Fruit fly (Drosophila melanogaster): Measurements from ENCODE around the gene Rev1.

The Rev1 gene

DNA sequence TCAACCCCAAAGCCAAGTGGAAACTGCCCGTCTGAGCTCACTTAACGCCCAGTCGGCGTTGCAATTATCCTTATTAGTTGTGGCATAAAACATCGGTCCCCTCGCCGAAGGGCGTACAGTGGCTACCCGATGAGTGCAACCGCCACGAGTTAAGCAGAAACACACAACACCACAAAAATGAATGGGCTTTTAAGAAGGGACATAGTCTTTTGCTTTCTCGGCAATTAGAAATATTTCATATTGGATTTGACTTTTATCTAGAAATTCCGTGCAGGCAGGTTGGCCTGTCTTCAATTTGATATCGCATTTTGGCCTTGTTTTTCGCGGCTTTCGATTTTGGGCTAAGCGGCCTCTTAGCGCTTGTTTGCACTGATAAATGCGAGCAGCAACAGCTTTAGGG is 9.7 kb downstream of the Rev1 start:
- TF ChIP-seq slbo (GFP tag; IDR thresholded peaks at IDR 0.05), result 0 out of 2 replicates have a peak, but pooled peaks have one; percentile 5
- TF ChIP-seq prd (optimal IDR thresholded peaks at IDR 0.05), result no peak
- peak; percentile 51; the same call in 1 of the 3 replicates for TF ChIP-seq prd (GFP tag; IDR thresholded peaks at IDR 0.05)
- no peak for TF ChIP-seq rib (GFP tag; IDR thresholded peaks at IDR 0.05)
- TF ChIP-seq Xrp1 (GFP tag; IDR thresholded peaks at IDR 0.05), result peak; percentile 29; the same call in 1 of the 2 replicates
- no peak for TF ChIP-seq ems (GFP tag; optimal IDR thresholded peaks at IDR 0.05)
- TF ChIP-seq row (GFP tag; IDR thresholded peaks at IDR 0.05), result peak; percentile 22; the same call in 1 of the 3 replicates
- TF ChIP-seq H15 (GFP tag; IDR thresholded peaks at IDR 0.05), result 0 out of 3 replicates have a peak, but pooled peaks have one; percentile 24
- TF ChIP-seq grau (tag; optimal IDR thresholded peaks at IDR 0.05), result peak; percentile 30
- no peak for TF ChIP-seq lab (GFP tag; optimal IDR thresholded peaks at IDR 0.05)
- no peak for TF ChIP-seq CG11093 (GFP tag; IDR thresholded peaks at IDR 0.05)
- no peak for TF ChIP-seq CG4282 (GFP tag; optimal IDR thresholded peaks at IDR 0.05)
- TF ChIP-seq corto (GFP tag; optimal IDR thresholded peaks at IDR 0.05), result peak; percentile 47
- no peak for TF ChIP-seq trh (GFP tag; optimal IDR thresholded peaks at IDR 0.05)
- TF ChIP-seq sens (GFP tag), result peak; percentile 25
- peak; percentile 1 for TF ChIP-seq nom (GFP tag; optimal IDR thresholded peaks at IDR 0.05)
- no peak for TF ChIP-seq HLH4C (GFP tag; IDR thresholded peaks at IDR 0.05; ENCODE audit: partially characterized antibody)
- peak; percentile 50 for TF ChIP-seq Ets65A (GFP tag)
- no peak for TF ChIP-seq CG12744 (GFP tag; optimal IDR thresholded peaks at IDR 0.05)
- 0 out of 3 replicates have a peak, but pooled peaks have one; percentile 28 for TF ChIP-seq CG3726 (GFP tag; IDR thresholded peaks at IDR 0.05)
- TF ChIP-seq crc (GFP tag; optimal IDR thresholded peaks at IDR 0.05), result no peak
- peak; percentile 81 for TF ChIP-seq lbe (GFP tag; optimal IDR thresholded peaks at IDR 0.05)
- TF ChIP-seq CG14667 (GFP tag; IDR thresholded peaks at IDR 0.05), result peak; percentile 22; the same call in 1 of the 2 replicates

DNA sequence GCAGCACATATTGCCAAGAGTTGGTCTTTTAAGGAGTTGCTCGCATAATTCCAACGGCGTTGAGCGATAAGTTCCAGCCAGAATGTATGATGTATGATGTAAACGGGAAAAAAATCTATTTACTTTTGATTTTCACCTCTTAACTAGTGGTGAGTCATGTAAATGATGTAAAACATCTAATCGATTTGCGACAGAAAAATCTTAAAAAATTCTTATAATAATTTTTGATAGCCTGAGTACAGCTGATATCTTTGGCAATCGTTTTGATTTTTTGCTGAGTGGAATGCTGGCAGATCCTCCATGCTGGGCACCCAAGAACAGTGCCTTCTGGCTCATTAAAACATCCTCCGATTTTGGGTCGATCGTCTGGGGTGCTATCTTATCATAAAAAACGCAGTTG is 12.4 kb downstream of the Rev1 start:
- TF ChIP-seq CkIIα-i1 (GFP tag; IDR thresholded peaks at IDR 0.05) (no peak), ham (GFP tag; IDR thresholded peaks at IDR 0.05) (no peak), CG2202 (tag; optimal IDR thresholded peaks at IDR 0.05) (no peak), Scr (GFP tag; IDR thresholded peaks at IDR 0.05; ENCODE audit: partially characterized antibody) (no peak), fru (optimal IDR thresholded peaks at IDR 0.05) (no peak), Side (GFP tag; optimal IDR thresholded peaks at IDR 0.05) (no peak), lbe (GFP tag; optimal IDR thresholded peaks at IDR 0.05) (no peak), CG16863 (GFP tag; optimal IDR thresholded peaks at IDR 0.05) (no peak), Blimp-1 (GFP tag; optimal IDR thresholded peaks at IDR 0.05) (no peak)

DNA sequence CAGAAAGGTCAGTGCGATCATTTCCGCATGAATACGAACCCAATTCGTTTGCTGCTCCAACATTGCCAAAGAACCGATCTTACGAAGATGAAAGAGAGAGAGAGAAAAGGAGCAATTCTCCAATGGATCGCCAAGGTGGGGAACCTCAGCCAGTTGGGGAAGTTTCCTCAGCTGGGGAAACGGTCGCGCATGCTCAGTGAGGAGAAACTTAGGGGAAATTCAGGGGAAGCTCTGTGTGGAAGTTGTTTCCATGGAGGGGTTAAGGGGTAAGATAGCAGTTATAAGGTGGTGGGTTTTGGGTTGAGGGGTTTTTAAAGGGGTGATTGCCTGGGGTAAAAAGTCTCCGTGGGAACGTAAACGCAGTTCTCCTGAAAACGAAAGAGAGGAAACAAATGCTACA is 19.2 kb downstream of the Rev1 start:
- no peak for TF ChIP-seq CG8281 (tag; optimal IDR thresholded peaks at IDR 0.05)
- peak; percentile 94 for TF ChIP-seq Deaf1 (tag; optimal IDR thresholded peaks at IDR 0.05)
- peak; percentile 4 for TF ChIP-seq ewg (GFP tag; optimal IDR thresholded peaks at IDR 0.05)
- TF ChIP-seq Tbp (GFP tag; optimal IDR thresholded peaks at IDR 0.05), result peak; percentile 46
- TF ChIP-seq oc (tag; optimal IDR thresholded peaks at IDR 0.05), result peak; percentile 12
- TF ChIP-seq pros (GFP tag; optimal IDR thresholded peaks at IDR 0.05), result peak; percentile 54
- peak; percentile 23; the same call in 1 of the 2 replicates for TF ChIP-seq sna (GFP tag; IDR thresholded peaks at IDR 0.05; ENCODE audit: partially characterized antibody)
- no peak for TF ChIP-seq CG14014 (GFP tag; IDR thresholded peaks at IDR 0.05)
- peak; percentile 63 for TF ChIP-seq sd (tag; optimal IDR thresholded peaks at IDR 0.05)
- no peak for TF ChIP-seq fu2 (GFP tag; optimal IDR thresholded peaks at IDR 0.05)
- TF ChIP-seq bigmax (GFP tag; optimal IDR thresholded peaks at IDR 0.05), result no peak
- peak; percentile 92 for TF ChIP-seq Nf-YB (GFP tag; optimal IDR thresholded peaks at IDR 0.05)
- peak; percentile 94 for TF ChIP-seq Nf-YC (tag; optimal IDR thresholded peaks at IDR 0.05)
- peak; percentile 52 for TF ChIP-seq nerfin-2 (GFP tag; IDR thresholded peaks at IDR 0.05; ENCODE audit: partially characterized antibody)
- TF ChIP-seq chm (GFP tag; IDR thresholded peaks at IDR 0.05), result peak; percentile 30; the same call in 1 of the 2 replicates
- TF ChIP-seq trem (tag; optimal IDR thresholded peaks at IDR 0.05), result no peak
- 0 out of 4 replicates have a peak, but pooled peaks have one; percentile 66 for TF ChIP-seq chinmo (GFP tag; IDR thresholded peaks at IDR 0.05; ENCODE audit: partially characterized antibody)
- peak; percentile 53; the same call in 1 of the 3 replicates for TF ChIP-seq CG6791 (GFP tag; IDR thresholded peaks at IDR 0.05; ENCODE audit: partially characterized antibody)
- peak; percentile 63 for TF ChIP-seq hkb (optimal IDR thresholded peaks at IDR 0.05)
- no peak for TF ChIP-seq hkb (GFP tag; IDR thresholded peaks at IDR 0.05)
